Worm (Caenorhabditis elegans) whole organism, L4 larva: ENCODE measurements around the gene M03B6.3.

ENCODE experiments used
- D1046.2 ChIP-seq: fragments of 200-800 bp; sonication (Bioruptor generic); IDR thresholded peaks from 2 replicates; pipeline ENCODE4 v1.3.6; 2022; ENCODE audit warnings: missing genetic modification characterization, missing compliant biosample characterization
- F10B5.3 ChIP-seq: sonication (generic microtip); optimal IDR thresholded peaks from 2 replicates; lab custom pipeline; 2016; ENCODE audit warnings: mild to moderate bottlenecking, missing genetic modification characterization, missing compliant biosample characterization
- F26F4.8 ChIP-seq: fragments of 200-800 bp; sonication (Bioruptor generic); conservative IDR thresholded peaks from 2 replicates; pipeline ENCODE4 v1.3.6; 2022; ENCODE audit warnings: missing genetic modification characterization, missing compliant biosample characterization
- F37D6.2 ChIP-seq: sonication (generic microtip); optimal IDR thresholded peaks from 2 replicates; lab custom pipeline; 2016; ENCODE audit warnings: mild to moderate bottlenecking, missing genetic modification characterization, missing compliant biosample characterization
- F44E2.7 ChIP-seq: fragments of 200-800 bp; sonication (Bioruptor generic); IDR thresholded peaks from 2 replicates; pipeline ENCODE4 v2.1.2; 2022; ENCODE audit warnings: missing genetic modification characterization, missing compliant biosample characterization
- F49E8.2 ChIP-seq: sonication (generic microtip); optimal IDR thresholded peaks from 2 replicates; lab custom pipeline; 2016; ENCODE audit warnings: missing compliant biosample characterization, mild to moderate bottlenecking, missing genetic modification characterization, borderline replicate concordance
- T26A8.4 ChIP-seq: fragments of 200-800 bp; sonication (Bioruptor generic); IDR thresholded peaks from 2 replicates; pipeline ENCODE4 v1.3.6; 2022; ENCODE audit warnings: missing genetic modification characterization, missing compliant biosample characterization
- Y75B8A.6 ChIP-seq: fragments of 200-800 bp; sonication (Bioruptor generic); IDR thresholded peaks from 2 replicates; pipeline ENCODE4 v1.3.6; 2022; ENCODE audit warnings: missing genetic modification reagents, missing genetic modification characterization, missing compliant biosample characterization
- aha-1 ChIP-seq: fragments of 150-350 bp; peaks from one replicate; lab custom pipeline; 2014; ENCODE audit warnings: missing biosample characterization, missing genetic modification characterization
- aly-2 ChIP-seq: sonication (generic microtip); optimal IDR thresholded peaks from 2 replicates; lab custom pipeline; 2018; ENCODE audit warnings: missing biosample characterization, missing genetic modification characterization
- ceh-20 ChIP-seq: fragments of 200-800 bp; sonication (Bioruptor generic); IDR thresholded peaks from 2 replicates; pipeline ENCODE4 v1.3.6; 2022; ENCODE audit warnings: missing genetic modification reagents, missing genetic modification characterization, missing compliant biosample characterization
- ceh-28 ChIP-seq: fragments of 150-350 bp; optimal IDR thresholded peaks from 2 replicates; lab custom pipeline; 2014; ENCODE audit warnings: missing biosample characterization, missing genetic modification reagents, missing genetic modification characterization
- ceh-32 ChIP-seq: sonication (generic microtip); optimal IDR thresholded peaks from 2 replicates; lab custom pipeline; 2016; ENCODE audit warnings: mild to moderate bottlenecking, missing genetic modification characterization, missing compliant biosample characterization; ENCODE audit not compliant: poor library complexity
- ceh-62 ChIP-seq: sonication (generic microtip); optimal IDR thresholded peaks from 2 replicates; lab custom pipeline; 2017; ENCODE audit warnings: missing biosample characterization, missing genetic modification characterization
- daf-8 ChIP-seq: fragments of 200-800 bp; sonication (Bioruptor generic); IDR thresholded peaks from 2 replicates; pipeline ENCODE4 v1.3.6; 2022; ENCODE audit warnings: missing genetic modification characterization, missing compliant biosample characterization
- dmd-6 ChIP-seq: fragments of 200-800 bp; sonication (Bioruptor generic); IDR thresholded peaks from 2 replicates; pipeline ENCODE4 v1.3.6; 2022; ENCODE audit warnings: missing genetic modification reagents, missing genetic modification characterization, missing compliant biosample characterization
- egl-27 ChIP-seq: sonication (generic microtip); optimal IDR thresholded peaks from 3 replicates; lab custom pipeline; 2017; ENCODE audit warnings: missing biosample characterization, missing genetic modification reagents, missing genetic modification characterization
- fkh-10 ChIP-seq: fragments of 150-350 bp; optimal IDR thresholded peaks from 2 replicates; lab custom pipeline; 2014; ENCODE audit warnings: missing biosample characterization, missing genetic modification reagents, missing genetic modification characterization
- hlh-11 ChIP-seq: fragments of 200-800 bp; sonication (Bioruptor generic); optimal IDR thresholded peaks from 2 replicates; lab custom pipeline; 2018; ENCODE audit warnings: mild to moderate bottlenecking, missing genetic modification characterization, missing compliant biosample characterization
- hmg-1.1 ChIP-seq: fragments of 200-800 bp; sonication (Bioruptor generic); IDR thresholded peaks from 2 replicates; pipeline ENCODE4 v1.3.6; 2022; ENCODE audit warnings: missing genetic modification reagents, missing genetic modification characterization, missing compliant biosample characterization
- lin-13 ChIP-seq: fragments of 150-350 bp; optimal IDR thresholded peaks from 2 replicates; lab custom pipeline; 2014; ENCODE audit warnings: missing biosample characterization, missing genetic modification reagents, missing genetic modification characterization
- lin-38 ChIP-seq: fragments of 200-800 bp; sonication (Bioruptor generic); IDR thresholded peaks from 2 replicates; pipeline ENCODE4 v1.3.6; 2022; ENCODE audit warnings: missing genetic modification reagents, missing genetic modification characterization, missing compliant biosample characterization
- lin-39 ChIP-seq: fragments of 150-350 bp; optimal IDR thresholded peaks from 2 replicates; lab custom pipeline; 2014; ENCODE audit warnings: missing biosample characterization, missing genetic modification reagents, missing genetic modification characterization
- madf-9 ChIP-seq: fragments of 200-800 bp; sonication (Bioruptor generic); conservative IDR thresholded peaks from 2 replicates; pipeline ENCODE4 v1.3.6; 2022; ENCODE audit warnings: missing genetic modification reagents, missing genetic modification characterization, missing compliant biosample characterization
- mdt-29 ChIP-seq: fragments of 200-800 bp; sonication (Bioruptor generic); IDR thresholded peaks from 2 replicates; pipeline ENCODE4 v1.3.6; 2022; ENCODE audit warnings: missing genetic modification reagents, missing genetic modification characterization, missing compliant biosample characterization
- mxl-2 ChIP-seq: fragments of 200-800 bp; sonication (Bioruptor generic); conservative IDR thresholded peaks from 2 replicates; pipeline ENCODE4 v1.3.6; 2022; ENCODE audit warnings: missing genetic modification reagents, missing genetic modification characterization, missing compliant biosample characterization
- mxl-3 ChIP-seq: fragments of 200-800 bp; sonication (Bioruptor generic); optimal IDR thresholded peaks from 2 replicates; lab custom pipeline; 2018; ENCODE audit warnings: mild to moderate bottlenecking, missing genetic modification characterization, missing compliant biosample characterization
- nhr-102 ChIP-seq: sonication (generic microtip); optimal IDR thresholded peaks from 2 replicates; lab custom pipeline; 2016; ENCODE audit warnings: mild to moderate bottlenecking, missing genetic modification characterization, moderate library complexity, missing compliant biosample characterization
- nhr-11 ChIP-seq: fragments of 150-350 bp; optimal IDR thresholded peaks from 2 replicates; lab custom pipeline; 2014; ENCODE audit warnings: missing biosample characterization, missing genetic modification characterization
- nhr-111 ChIP-seq: fragments of 200-800 bp; sonication (Bioruptor generic); optimal IDR thresholded peaks from 2 replicates; lab custom pipeline; 2018; ENCODE audit warnings: mild to moderate bottlenecking, missing genetic modification characterization, missing compliant biosample characterization
- nhr-237 ChIP-seq: sonication (generic microtip); optimal IDR thresholded peaks from 2 replicates; lab custom pipeline; 2017; ENCODE audit warnings: missing biosample characterization, missing genetic modification characterization
- nhr-28 ChIP-seq: fragments of 150-350 bp; optimal IDR thresholded peaks from 2 replicates; lab custom pipeline; 2014; ENCODE audit warnings: missing biosample characterization, missing genetic modification characterization
- nhr-42 ChIP-seq: fragments of 200-800 bp; sonication (Bioruptor generic); IDR thresholded peaks from 2 replicates; pipeline ENCODE4 v1.3.6; 2022; ENCODE audit warnings: missing genetic modification characterization, missing compliant biosample characterization
- nhr-48 ChIP-seq: sonication (generic microtip); optimal IDR thresholded peaks from 2 replicates; lab custom pipeline; 2016; ENCODE audit warnings: mild to moderate bottlenecking, missing genetic modification characterization, missing compliant biosample characterization
- nhr-6 ChIP-seq: fragments of 150-350 bp; optimal IDR thresholded peaks from 2 replicates; lab custom pipeline; 2014; ENCODE audit warnings: missing biosample characterization, missing genetic modification characterization
- nhr-76 ChIP-seq: fragments of 150-350 bp; optimal IDR thresholded peaks from 2 replicates; lab custom pipeline; 2014; ENCODE audit warnings: missing biosample characterization, missing genetic modification characterization
- saeg-2 ChIP-seq: fragments of 200-800 bp; sonication (Bioruptor generic); IDR thresholded peaks from 2 replicates; pipeline ENCODE4 v1.3.6; 2022; ENCODE audit warnings: missing genetic modification reagents, missing genetic modification characterization, missing compliant biosample characterization
- sdz-12 ChIP-seq: fragments of 200-800 bp; sonication (Bioruptor generic); optimal IDR thresholded peaks from 2 replicates; lab custom pipeline; 2018; ENCODE audit warnings: mild to moderate bottlenecking, missing genetic modification characterization, missing compliant biosample characterization
- snpc-4 ChIP-seq: fragments of 150-350 bp; optimal IDR thresholded peaks from 2 replicates; lab custom pipeline; 2014; ENCODE audit warnings: missing biosample characterization, missing genetic modification characterization
- spr-1 ChIP-seq: sonication (generic microtip); optimal IDR thresholded peaks from 2 replicates; lab custom pipeline; 2016; ENCODE audit warnings: mild to moderate bottlenecking, missing genetic modification characterization, missing compliant biosample characterization
- tra-1 ChIP-seq: fragments of 200-800 bp; sonication (Bioruptor generic); IDR thresholded peaks from 2 replicates; pipeline ENCODE4 v1.3.6; 2022; ENCODE audit warnings: missing genetic modification reagents, missing genetic modification characterization, missing compliant biosample characterization
- unc-130 ChIP-seq: sonication (generic microtip); optimal IDR thresholded peaks from 2 replicates; lab custom pipeline; 2016; ENCODE audit warnings: missing genetic modification reagents, missing genetic modification characterization, missing compliant biosample characterization
- vab-7 ChIP-seq: fragments of 200-800 bp; sonication (Bioruptor generic); IDR thresholded peaks from 2 replicates; pipeline ENCODE4 v1.3.6; 2022; ENCODE audit warnings: missing genetic modification reagents, missing genetic modification characterization, missing compliant biosample characterization
- ztf-11 ChIP-seq: fragments of 150-350 bp; optimal IDR thresholded peaks from 2 replicates; lab custom pipeline; 2014; ENCODE audit warnings: missing biosample characterization, missing genetic modification characterization

The M03B6.3 gene

DNA sequence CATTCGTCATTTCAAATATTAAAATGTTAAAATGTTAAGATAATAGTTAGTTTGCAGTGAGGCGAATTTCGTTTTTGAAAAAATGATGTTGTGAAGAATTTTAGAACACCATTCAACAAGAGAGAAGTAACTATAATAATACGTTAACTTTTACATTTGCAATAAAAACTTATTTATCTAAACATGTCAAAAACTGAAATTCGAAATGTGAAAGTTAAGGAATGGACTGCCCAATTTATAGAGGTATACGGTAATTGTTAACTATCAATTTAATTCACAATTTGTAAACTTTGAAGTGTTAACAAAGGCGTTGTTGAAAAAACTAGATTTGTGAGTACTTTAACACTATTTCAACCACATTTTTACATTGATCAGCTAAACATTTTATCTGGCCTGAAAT lies 39.7 kb upstream of the M03B6.3 start:
- TF ChIP-seq mxl-2 (GFP tag; lab: Robert Waterston, UW) (no peak), aha-1 (tag; lab: Kevin White, UChicago) (peak; percentile 94)

- TF ChIP-seq F37D6.2 = no peak
- TF ChIP-seq F26F4.8 = no peak
- no peak for TF ChIP-seq lin-13 (GFP tag; lab: Kevin White, UChicago)
- no peak for TF ChIP-seq nhr-11
- no peak for TF ChIP-seq unc-130 (GFP tag; lab: Kevin White, UChicago)
- no peak for TF ChIP-seq mxl-3 (GFP tag; lab: Kevin White, UChicago)
- no peak for TF ChIP-seq nhr-42 (GFP tag; lab: Robert Waterston, UW)
- TF ChIP-seq mxl-2 (GFP tag; lab: Robert Waterston, UW) = no peak
- no peak for TF ChIP-seq ceh-28 (tag; lab: Kevin White, UChicago)
- no peak for TF ChIP-seq D1046.2 (GFP tag; lab: Robert Waterston, UW)
- TF ChIP-seq egl-27 (tag; lab: Kevin White, UChicago) = no peak
- no peak for TF ChIP-seq lin-39 (tag; lab: Kevin White, UChicago)
- no peak for TF ChIP-seq nhr-48
- no peak for TF ChIP-seq Y75B8A.6
- TF ChIP-seq nhr-102 (tag; lab: Kevin White, UChicago) = no peak
- TF ChIP-seq dmd-6 (GFP tag; lab: Robert Waterston, UW) = no peak
- TF ChIP-seq spr-1 (tag; lab: Kevin White, UChicago) = no peak
- no peak for TF ChIP-seq aly-2 (tag; lab: Kevin White, UChicago)
- TF ChIP-seq nhr-76 = no peak
Observed at ce11 chrX:13903328-13903727, 39.2 kb upstream of the M03B6.3 start, which contains the start of gene sra-39. sra-39 (minus strand) TSS chrX:13903428.

DNA sequence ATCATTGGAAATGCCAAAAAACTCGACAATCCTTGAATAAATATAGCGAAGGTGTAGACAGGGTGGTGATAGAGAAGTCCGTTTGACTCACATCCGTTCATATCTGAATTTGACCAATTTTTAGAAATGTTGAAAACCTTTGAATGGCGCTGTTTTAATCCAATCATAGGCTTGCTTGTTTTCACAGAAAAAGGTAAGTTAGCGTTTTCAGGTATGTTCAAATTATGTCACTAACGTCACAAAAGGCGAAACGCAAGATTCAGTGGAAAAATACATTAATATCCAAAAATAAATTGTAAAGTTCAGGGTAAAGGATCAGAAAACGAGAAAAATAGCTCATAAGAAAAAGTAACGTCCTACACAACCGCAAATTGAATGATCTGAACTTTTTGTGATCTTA lies 36.0 kb upstream of the M03B6.3 start, which contains the start of gene sra-38:
sra-38 (minus strand) TSS at position 101 of the 400 bp plus-strand sequence.
- TF ChIP-seq lin-38 (GFP tag; lab: Robert Waterston, UW) (no peak), ceh-62 (no peak), T26A8.4 (GFP tag; lab: Robert Waterston, UW) (no peak), nhr-76 (no peak), hlh-11 (tag; lab: Kevin White, UChicago) (no peak), unc-130 (GFP tag; lab: Kevin White, UChicago) (no peak), ztf-11 (no peak), aha-1 (tag; lab: Kevin White, UChicago) (no peak), Y75B8A.6 (no peak), nhr-11 (no peak), mxl-3 (GFP tag; lab: Kevin White, UChicago) (no peak), mdt-29 (GFP tag; lab: Robert Waterston, UW) (no peak), nhr-237 (no peak), vab-7 (no peak), ceh-32 (tag; lab: Kevin White, UChicago) (no peak)

ce11 chrX:13893256-13893655 lies 29.2 kb upstream of the M03B6.3 start, which contains the start of gene sra-37:
sra-37 (minus strand) TSS chrX:13893356.
- TF ChIP-seq D1046.2 (GFP tag; lab: Robert Waterston, UW) (no peak), lin-39 (tag; lab: Kevin White, UChicago) (no peak), F44E2.7 (GFP tag; lab: Robert Waterston, UW) (no peak), ztf-11 (no peak), snpc-4 (no peak), ceh-20 (GFP tag; lab: Robert Waterston, UW) (no peak), sdz-12 (GFP tag; lab: Kevin White, UChicago) (no peak), saeg-2 (no peak), hmg-1.1 (GFP tag; lab: Robert Waterston, UW) (no peak), madf-9 (GFP tag; lab: Robert Waterston, UW) (no peak), nhr-48 (no peak), F10B5.3 (no peak), daf-8 (no peak), F49E8.2 (no peak), fkh-10 (no peak), nhr-42 (GFP tag; lab: Robert Waterston, UW) (no peak), nhr-6 (no peak), tra-1 (GFP tag; lab: Robert Waterston, UW) (no peak), nhr-111 (GFP tag; lab: Kevin White, UChicago) (no peak), nhr-28 (tag; lab: Kevin White, UChicago) (no peak)
